Fruit fly (Drosophila melanogaster) Kc167 (cell line): ENCODE data around the gene CG12594.

Experiments
- Myc ChIP-seq: fragments of >200 bp; optimal IDR thresholded peaks from 2 replicates; lab custom pipeline; 2017; ENCODE audit warnings: missing external identifiers
- Sin3A ChIP-seq: fragments of >200 bp; optimal IDR thresholded peaks from 2 replicates; lab custom pipeline; 2018; ENCODE audit warnings: missing external identifiers
- h ChIP-seq: fragments of >200 bp; optimal IDR thresholded peaks from 3 replicates; lab custom pipeline; 2018; ENCODE audit warnings: missing external identifiers
- insv ChIP-seq: fragments of >200 bp; optimal IDR thresholded peaks from 3 replicates; lab custom pipeline; 2018; ENCODE audit warnings: missing external identifiers
- psq ChIP-seq: fragments of >200 bp; optimal IDR thresholded peaks from 2 replicates; lab custom pipeline; 2017; ENCODE audit warnings: missing external identifiers
- ttk ChIP-seq: sonication (Bioruptor generic); optimal IDR thresholded peaks from 2 replicates; lab custom pipeline; 2017; ENCODE audit warnings: missing external identifiers

dm6 chr3R:11758160-11758506 lies 36.6 kb downstream of the CG12594 start:
- TF ChIP-seq h (lab: Kevin White, UChicago) (no peak), psq (lab: Kevin White, UChicago) (no peak), Myc (no peak), ttk (no peak), Sin3A (lab: Kevin White, UChicago) (no peak), insv (lab: Kevin White, UChicago) (no peak)
